Fruit fly (Drosophila melanogaster): ENCODE measurements around the gene SmB.

DNA sequence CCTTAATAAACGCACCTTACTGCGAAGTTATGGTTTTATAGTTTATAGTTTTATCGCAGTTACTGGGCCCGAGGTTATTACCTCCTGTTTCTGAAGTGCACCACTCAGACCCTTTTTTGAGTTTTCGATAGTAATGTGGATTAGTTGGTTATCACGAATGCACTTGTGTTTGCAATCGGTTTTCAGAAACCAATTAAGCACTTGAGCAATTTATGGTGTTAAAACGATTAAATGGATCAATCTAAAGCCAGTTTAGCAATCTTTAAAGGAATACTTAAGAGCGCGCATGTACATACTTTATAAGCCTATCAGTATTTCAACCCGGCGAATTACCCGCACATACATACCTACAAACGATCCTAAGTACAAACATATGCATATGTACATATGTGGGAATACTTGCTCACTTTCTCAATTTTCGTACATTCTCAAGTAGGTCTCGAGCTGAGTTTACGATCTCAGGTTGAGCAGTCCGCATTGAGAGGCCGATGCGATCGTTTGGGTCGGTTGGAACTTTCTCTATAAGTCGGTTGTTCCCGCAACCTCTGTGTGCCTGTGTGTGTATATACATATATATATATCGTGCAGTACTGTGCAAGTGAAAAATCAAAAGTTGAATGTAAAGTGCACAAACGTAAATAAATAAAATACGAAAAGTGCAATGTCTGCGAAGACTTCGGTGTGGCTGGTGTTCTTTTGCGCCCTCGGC lies 30.9 kb upstream of the SmB start, which contains the start of the genes LManI and LManII:
- no peak for TF ChIP-seq h (optimal IDR thresholded peaks at IDR 0.05)
- TF ChIP-seq Myc (optimal IDR thresholded peaks at IDR 0.05), result no peak
- TF ChIP-seq psq (optimal IDR thresholded peaks at IDR 0.05), result no peak

Measured in Kc167 (cell line).